Worm (Caenorhabditis elegans) whole organism, L3 larva: ENCODE data around the gene gldi-6.

ENCODE experiments used
- ZK546.5 ChIP-seq: sonication (generic microtip); optimal IDR thresholded peaks from 2 replicates; lab custom pipeline; 2017; ENCODE audit warnings: missing biosample characterization, missing genetic modification characterization
- aly-2 ChIP-seq: fragments of 150-350 bp; optimal IDR thresholded peaks from 2 replicates; lab custom pipeline; 2014; ENCODE audit warnings: missing biosample characterization, missing genetic modification characterization
- ceh-82 ChIP-seq: fragments of 150-350 bp; optimal IDR thresholded peaks from 2 replicates; lab custom pipeline; 2014; ENCODE audit warnings: missing biosample characterization, missing genetic modification characterization
- ceh-9 ChIP-seq: sonication (generic microtip); optimal IDR thresholded peaks from 2 replicates; lab custom pipeline; 2018; ENCODE audit warnings: missing biosample characterization, missing genetic modification characterization
- daf-12 ChIP-seq: fragments of 150-350 bp; optimal IDR thresholded peaks from 2 replicates; lab custom pipeline; 2014; ENCODE audit warnings: missing biosample characterization, missing genetic modification reagents, missing genetic modification characterization
- egl-27 ChIP-seq: sonication (generic microtip); optimal IDR thresholded peaks from 4 replicates; lab custom pipeline; 2017; ENCODE audit warnings: missing biosample characterization, missing genetic modification reagents, missing genetic modification characterization
- egl-5 ChIP-seq: fragments of 150-350 bp; optimal IDR thresholded peaks from 2 replicates; lab custom pipeline; 2017; ENCODE audit warnings: missing biosample characterization, missing genetic modification reagents, missing genetic modification characterization, inconsistent platforms
- elt-1 ChIP-seq: fragments of 150-350 bp; optimal IDR thresholded peaks from 2 replicates; lab custom pipeline; 2014; ENCODE audit warnings: missing biosample characterization, missing genetic modification characterization
- elt-2 ChIP-seq: sonication (generic microtip); optimal IDR thresholded peaks from 2 replicates; lab custom pipeline; 2016; ENCODE audit warnings: missing genetic modification reagents, mild to moderate bottlenecking, missing genetic modification characterization, missing compliant biosample characterization
- elt-3 ChIP-seq, 3 experiments: fragments of 150-350 bp in 1 of 3; sonication (generic microtip) in 2 of 3; optimal IDR thresholded peaks; 2 replicates in 2 of 3; 4 replicates in 1 of 3; lab custom pipeline; 2014 to 2017; ENCODE audit warnings: missing biosample characterization in 3 of 3, missing genetic modification characterization in 3 of 3
- fkh-10 ChIP-seq: sonication (generic microtip); optimal IDR thresholded peaks from 2 replicates; lab custom pipeline; 2017; ENCODE audit warnings: missing biosample characterization, missing genetic modification reagents, missing genetic modification characterization
- fkh-2 ChIP-seq: fragments of 150-350 bp; optimal IDR thresholded peaks from 2 replicates; lab custom pipeline; 2014; ENCODE audit warnings: missing biosample characterization, missing genetic modification reagents, missing genetic modification characterization
- jun-1 ChIP-seq: fragments of 150-350 bp; optimal IDR thresholded peaks from 2 replicates; lab custom pipeline; 2014; ENCODE audit warnings: missing biosample characterization, missing genetic modification reagents, missing genetic modification characterization
- lin-15B ChIP-seq: fragments of 150-350 bp; optimal IDR thresholded peaks from 2 replicates; lab custom pipeline; 2014; ENCODE audit warnings: missing biosample characterization, missing genetic modification characterization
- lsy-12 ChIP-seq: sonication (generic microtip); optimal IDR thresholded peaks from 2 replicates; lab custom pipeline; 2016; ENCODE audit warnings: mild to moderate bottlenecking, missing genetic modification characterization, missing compliant biosample characterization
- mml-1 ChIP-seq: fragments of 150-350 bp; sonication (generic microtip); optimal IDR thresholded peaks from 3 replicates; lab custom pipeline; 2014; ENCODE audit warnings: missing biosample characterization, missing genetic modification characterization
- nfya-1 ChIP-seq: sonication (generic microtip); optimal IDR thresholded peaks from 2 replicates; lab custom pipeline; 2017; ENCODE audit warnings: missing genetic modification characterization, mild to moderate bottlenecking, missing compliant biosample characterization, antibody characterized with exemption, moderate library complexity; ENCODE audit not compliant: insufficient read depth
- nhr-11 ChIP-seq: fragments of 150-350 bp; optimal IDR thresholded peaks from 2 replicates; lab custom pipeline; 2014; ENCODE audit warnings: missing biosample characterization, missing genetic modification characterization
- nhr-12 ChIP-seq: fragments of 150-350 bp; optimal IDR thresholded peaks from 2 replicates; lab custom pipeline; 2014; ENCODE audit warnings: missing biosample characterization, missing genetic modification characterization
- nhr-23 ChIP-seq: fragments of 150-350 bp; optimal IDR thresholded peaks from 2 replicates; lab custom pipeline; 2014; ENCODE audit warnings: missing biosample characterization, missing genetic modification reagents, missing genetic modification characterization
- nhr-237 ChIP-seq: fragments of 150-350 bp; optimal IDR thresholded peaks from 2 replicates; lab custom pipeline; 2014; ENCODE audit warnings: missing biosample characterization, missing genetic modification characterization
- nhr-25 ChIP-seq: sonication (generic microtip); optimal IDR thresholded peaks from 2 replicates; lab custom pipeline; 2017; ENCODE audit warnings: missing biosample characterization, missing genetic modification characterization
- nhr-43 ChIP-seq: sonication (generic microtip); optimal IDR thresholded peaks from 2 replicates; lab custom pipeline; 2016; ENCODE audit warnings: mild to moderate bottlenecking, missing genetic modification characterization, missing compliant biosample characterization; ENCODE audit not compliant: poor library complexity, severe bottlenecking
- nhr-76 ChIP-seq: fragments of 150-350 bp; sonication (generic microtip); optimal IDR thresholded peaks from 5 replicates; lab custom pipeline; 2014; ENCODE audit warnings: missing biosample characterization, missing genetic modification characterization
- nhr-77 ChIP-seq: fragments of 150-350 bp; optimal IDR thresholded peaks from 2 replicates; lab custom pipeline; 2014; ENCODE audit warnings: missing biosample characterization, missing genetic modification characterization
- pha-4 ChIP-seq: fragments of 150-350 bp; optimal IDR thresholded peaks from 2 replicates; lab custom pipeline; 2014; ENCODE audit warnings: missing biosample characterization, missing genetic modification reagents, missing genetic modification characterization
- pqm-1 ChIP-seq: fragments of 150-350 bp; optimal IDR thresholded peaks from 2 replicates; lab custom pipeline; 2017; ENCODE audit warnings: missing biosample characterization, missing genetic modification characterization, inconsistent platforms
- skn-1 ChIP-seq: fragments of 150-350 bp; optimal IDR thresholded peaks from 2 replicates; lab custom pipeline; 2014; ENCODE audit warnings: missing biosample characterization, missing genetic modification characterization
- snpc-4 ChIP-seq: fragments of 150-350 bp; optimal IDR thresholded peaks from 2 replicates; lab custom pipeline; 2014; ENCODE audit warnings: missing biosample characterization, missing genetic modification characterization
- unc-39 ChIP-seq: sonication (generic microtip); optimal IDR thresholded peaks from 4 replicates; lab custom pipeline; 2017; ENCODE audit warnings: missing biosample characterization, missing genetic modification characterization
- unc-62 ChIP-seq: fragments of 150-350 bp; sonication (generic microtip); optimal IDR thresholded peaks from 4 replicates; lab custom pipeline; 2014; ENCODE audit warnings: missing biosample characterization, missing genetic modification reagents, missing genetic modification characterization
- zag-1 ChIP-seq: fragments of 150-350 bp; optimal IDR thresholded peaks from 2 replicates; lab custom pipeline; 2014; ENCODE audit warnings: missing biosample characterization, missing genetic modification characterization
- ztf-4 ChIP-seq: fragments of 150-350 bp; optimal IDR thresholded peaks from 2 replicates; lab custom pipeline; 2014; ENCODE audit warnings: missing biosample characterization, missing genetic modification characterization

gldi-6 gene

DNA sequence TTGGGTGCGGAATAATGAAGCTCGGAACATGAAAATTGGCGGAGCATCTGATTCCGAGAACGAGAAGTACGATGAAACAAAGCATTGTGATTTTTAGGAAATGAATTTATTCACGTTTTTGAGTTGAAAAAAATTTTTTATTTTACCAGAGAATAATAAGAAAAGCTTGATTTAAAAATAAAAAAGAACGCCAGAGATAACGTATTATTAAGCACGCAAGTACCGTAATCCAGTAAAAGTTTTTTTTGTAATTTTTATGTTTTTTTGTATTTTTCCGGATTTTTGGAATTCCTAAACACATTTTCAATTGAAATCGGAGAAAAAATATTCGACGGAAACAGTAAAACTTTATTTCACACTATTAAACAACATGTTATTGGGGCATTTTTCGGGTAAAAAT lies 3.6 kb upstream of the gldi-6 start, which contains the start of gene C16C8.22:
TSS of gene C16C8.22 (minus strand) at position 101 of the 400 bp plus-strand sequence.
- TF ChIP-seq nhr-76 (tag; lab: Kevin White, UChicago) (no peak), pqm-1 (tag; lab: Kevin White, UChicago) (no peak)

DNA sequence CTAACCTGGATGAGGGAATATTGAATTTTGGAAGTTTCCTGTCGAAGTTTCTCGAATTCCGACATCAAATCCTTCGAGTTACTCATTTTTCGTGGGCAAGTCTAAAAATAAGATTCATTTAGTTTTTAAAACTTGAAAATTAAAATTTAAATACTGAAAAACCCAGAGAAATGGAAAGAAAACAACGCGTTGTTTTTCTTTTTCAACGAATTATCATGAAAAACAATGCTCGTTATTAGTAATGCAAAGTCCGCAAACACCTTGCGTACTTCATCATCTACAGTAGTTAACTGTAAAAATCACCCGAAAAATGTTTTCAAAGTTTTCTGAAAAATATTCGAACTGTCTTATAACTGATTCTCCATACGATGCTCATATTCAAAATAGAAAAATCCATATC lies 2.5 kb upstream of the gldi-6 start, which contains the start of gene C16C8.4:
TSS of gene C16C8.4 (minus strand) at position 101 of the 400 bp plus-strand sequence.
- no peak for TF ChIP-seq egl-5 (tag; lab: Kevin White, UChicago)
- TF ChIP-seq fkh-2 (tag; lab: Kevin White, UChicago): no peak
- TF ChIP-seq nfya-1 (tag; lab: Kevin White, UChicago): no peak
- TF ChIP-seq fkh-10 (GFP tag; lab: Kevin White, UChicago): no peak

DNA sequence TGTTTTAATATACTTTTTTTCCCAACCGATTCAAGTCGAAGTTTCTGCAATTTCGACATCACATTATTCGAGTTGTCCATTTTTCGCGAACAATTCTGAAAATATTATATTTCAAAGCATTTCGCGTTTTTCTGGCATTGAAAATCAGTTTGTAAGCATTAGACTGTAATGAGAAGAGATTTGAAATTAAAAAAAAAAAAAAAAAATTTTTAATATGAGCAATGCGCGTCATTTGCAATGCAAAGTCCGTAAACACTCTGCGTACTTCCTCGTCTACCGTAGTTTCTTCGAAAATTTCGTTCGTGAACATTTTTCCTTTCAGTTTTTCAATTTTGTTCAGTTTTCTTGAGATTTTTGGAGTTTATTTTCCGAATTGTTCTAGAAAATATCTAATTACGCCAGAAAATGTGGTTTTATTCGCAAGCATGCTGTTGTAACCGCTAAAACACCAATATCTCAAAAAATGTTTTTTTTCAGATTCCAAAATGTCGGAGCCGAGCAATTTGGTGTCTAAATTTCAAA lies 1.4 kb upstream of the gldi-6 start, which contains the start of the genes C16C8.5 and C16C8.16:
TSS of gene C16C8.5 (minus strand) at position 101 of the 522 bp plus-strand sequence.
TSS of gene C16C8.16 (plus strand) at position 472 of the 522 bp plus-strand sequence.
- no peak for TF ChIP-seq ZK546.5 (tag; lab: Kevin White, UChicago)
- no peak for TF ChIP-seq ceh-9 (tag; lab: Kevin White, UChicago)
- TF ChIP-seq elt-3 (tag; optimal IDR thresholded peaks at IDR 0.05; lab: Kevin White, UChicago): no peak
- no peak for TF ChIP-seq nhr-77 (tag; lab: Kevin White, UChicago)
- no peak for TF ChIP-seq nhr-237 (tag; lab: Kevin White, UChicago)
- no peak for TF ChIP-seq zag-1 (tag; lab: Kevin White, UChicago)
- TF ChIP-seq snpc-4 (tag; lab: Kevin White, UChicago): no peak
- no peak for TF ChIP-seq nhr-11 (tag; lab: Kevin White, UChicago)
- TF ChIP-seq jun-1: no peak

DNA sequence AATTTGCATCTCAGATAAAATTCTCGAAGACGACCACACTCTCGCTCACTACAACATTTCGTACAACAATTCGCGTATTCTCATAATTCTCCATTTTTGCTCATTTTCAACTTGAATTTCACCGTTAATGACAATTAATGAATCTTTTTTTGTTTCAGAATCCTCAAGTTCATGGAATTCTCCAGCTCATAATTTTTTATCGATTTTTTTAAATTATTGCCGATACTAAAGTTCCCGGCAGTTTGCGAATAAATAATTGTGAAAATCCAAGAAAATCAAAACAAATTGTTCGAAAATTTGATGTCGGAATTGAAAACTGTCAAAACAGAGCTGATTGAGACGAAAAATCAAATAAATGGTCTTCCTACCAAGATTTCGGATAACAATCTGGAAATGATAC lies 1.2 kb downstream of the gldi-6 start, which contains the start of gene C16C8.21:
TSS of gene C16C8.21 (plus strand) at position 301 of the 400 bp plus-strand sequence.
- TF ChIP-seq nhr-12 (no peak), zag-1 (tag; lab: Kevin White, UChicago) (no peak), snpc-4 (tag; lab: Kevin White, UChicago) (no peak), nhr-25 (no peak), unc-39 (tag; lab: Kevin White, UChicago) (no peak), lin-15B (tag; lab: Kevin White, UChicago) (no peak), pha-4 (tag; lab: Kevin White, UChicago) (no peak), fkh-2 (tag; lab: Kevin White, UChicago) (no peak), egl-27 (no peak), unc-62 (no peak), nhr-43 (no peak), elt-2 (tag; lab: Kevin White, UChicago) (no peak), ceh-9 (tag; lab: Kevin White, UChicago) (no peak), ceh-82 (tag; lab: Kevin White, UChicago) (no peak)

DNA sequence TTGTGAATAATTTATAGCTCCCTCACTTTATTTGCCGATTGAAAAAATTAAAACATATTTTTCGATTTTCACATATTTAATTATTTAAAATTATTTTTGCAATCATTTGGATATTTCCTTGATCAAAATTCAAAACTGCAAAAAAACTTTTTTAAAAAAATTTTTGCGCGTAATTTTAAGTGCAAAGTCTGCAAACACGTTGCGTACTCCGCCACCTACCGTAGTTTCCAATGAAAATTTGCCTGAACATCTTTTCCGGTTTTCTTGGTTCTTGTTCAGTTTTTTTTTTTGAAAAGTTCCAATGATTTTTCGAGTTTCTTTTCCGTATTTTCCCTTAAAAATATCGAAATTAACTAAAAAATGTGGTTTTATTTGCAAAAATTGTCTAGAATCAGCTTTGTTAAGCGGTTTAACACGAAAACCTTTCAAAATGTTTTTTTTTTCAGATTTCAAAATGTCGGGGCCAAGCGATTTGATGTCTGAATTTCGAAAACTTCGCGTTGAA lies 2.1 kb downstream of the gldi-6 start, which contains the start of gene C16C8.25:
TSS of gene C16C8.25 (plus strand) at position 455 of the 505 bp plus-strand sequence.
- TF ChIP-seq nhr-76 (tag; lab: Kevin White, UChicago): no peak
- no peak for TF ChIP-seq nhr-23 (tag; lab: Kevin White, UChicago)
- no peak for TF ChIP-seq skn-1 (tag; lab: Kevin White, UChicago)
- TF ChIP-seq nhr-11 (tag; lab: Kevin White, UChicago): no peak
- no peak for TF ChIP-seq nhr-237 (tag; lab: Kevin White, UChicago)
- TF ChIP-seq daf-12 (tag; lab: Kevin White, UChicago): no peak
- TF ChIP-seq lin-15B (tag; lab: Kevin White, UChicago): no peak
- no peak for TF ChIP-seq ztf-4
- no peak for TF ChIP-seq ceh-9 (tag; lab: Kevin White, UChicago)
- no peak for TF ChIP-seq elt-2 (tag; lab: Kevin White, UChicago)
- no peak for TF ChIP-seq pha-4 (tag; lab: Kevin White, UChicago)
- TF ChIP-seq elt-1 (tag; lab: Kevin White, UChicago): no peak
- no peak for TF ChIP-seq jun-1
- no peak for TF ChIP-seq pqm-1 (tag; lab: Kevin White, UChicago)
- TF ChIP-seq zag-1 (tag; lab: Kevin White, UChicago): no peak
- no peak for TF ChIP-seq unc-62
- no peak for TF ChIP-seq lsy-12 (tag; lab: Kevin White, UChicago)
- TF ChIP-seq mml-1: no peak
- TF ChIP-seq ceh-82 (tag; lab: Kevin White, UChicago): no peak
- no peak for TF ChIP-seq aly-2 (tag; lab: Kevin White, UChicago)
- TF ChIP-seq, all 47 proteins: peak for 0
